Worm (Caenorhabditis elegans): ENCODE measurements around the gene srh-245.

srh-245 gene

DNA sequence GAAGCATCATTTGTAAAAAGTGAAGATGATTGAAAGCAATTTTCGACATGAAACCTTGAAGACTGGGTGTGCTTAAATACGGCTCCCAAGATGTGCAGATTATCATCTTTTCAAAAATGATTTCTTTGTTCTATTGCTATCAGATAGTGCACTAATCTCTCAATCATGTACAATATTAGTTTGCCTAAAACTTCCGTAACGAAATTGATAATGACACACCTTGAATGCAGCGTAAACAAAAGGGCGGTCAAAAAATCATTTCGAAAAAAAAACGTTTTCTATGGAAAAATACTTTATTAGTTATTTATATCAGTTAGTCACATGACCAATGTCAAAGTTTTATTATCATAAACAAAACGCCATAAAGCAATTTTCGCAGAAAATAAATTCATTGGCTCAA lies 32.8 kb downstream of the srh-245 start, which contains the start of gene F48G7.5:
F48G7.5 (minus strand) TSS at position 34 of the 400 bp plus-strand sequence.
- TF ChIP-seq nhr-23 (tag; optimal IDR thresholded peaks at IDR 0.05) (no peak), egl-5 (tag; optimal IDR thresholded peaks at IDR 0.05) (no peak), pha-4 (tag; optimal IDR thresholded peaks at IDR 0.05) (peak; percentile 36), elt-2 (tag; optimal IDR thresholded peaks at IDR 0.05) (peak; percentile 56), pqm-1 (tag; optimal IDR thresholded peaks at IDR 0.05) (peak; percentile 64)

DNA sequence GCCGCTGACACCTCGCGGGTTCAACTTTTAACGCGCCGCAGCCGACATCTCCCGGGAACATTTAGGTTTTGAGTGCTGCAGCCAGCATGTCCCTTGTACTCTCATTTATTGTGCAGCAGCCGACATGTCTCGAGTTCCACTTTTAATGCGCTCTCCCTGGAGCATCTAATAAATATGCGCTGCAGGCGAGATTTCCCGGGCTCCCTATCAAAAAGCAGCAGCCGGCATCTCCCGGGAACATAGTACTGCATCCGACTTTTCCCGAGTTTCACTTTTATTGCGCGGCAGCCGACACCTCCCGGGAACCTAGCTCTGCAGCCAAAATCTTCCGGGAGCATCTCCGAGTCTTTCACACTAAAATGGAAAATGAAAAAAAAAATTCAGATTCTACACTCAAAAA lies 34.7 kb downstream of the srh-245 start:
- TF ChIP-seq ceh-28 (tag; optimal IDR thresholded peaks at IDR 0.05) (no peak), pha-4 (tag; optimal IDR thresholded peaks at IDR 0.05) (no peak), lsy-12 (tag; optimal IDR thresholded peaks at IDR 0.05) (no peak), snpc-4 (tag; optimal IDR thresholded peaks at IDR 0.05) (no peak), elt-1 (tag; optimal IDR thresholded peaks at IDR 0.05) (no peak), nfya-1 (tag; optimal IDR thresholded peaks at IDR 0.05; ENCODE audit: insufficient read depth) (no peak), sea-2 (GFP tag; optimal IDR thresholded peaks at IDR 0.05) (no peak), nhr-25 (tag; optimal IDR thresholded peaks at IDR 0.05) (no peak), egl-5 (tag; optimal IDR thresholded peaks at IDR 0.05) (no peak), lin-39 (tag; optimal IDR thresholded peaks at IDR 0.05) (no peak), daf-12 (tag; optimal IDR thresholded peaks at IDR 0.05) (no peak), nhr-237 (tag; optimal IDR thresholded peaks at IDR 0.05) (no peak), ZK546.5 (tag; optimal IDR thresholded peaks at IDR 0.05) (no peak), aly-2 (tag; optimal IDR thresholded peaks at IDR 0.05) (no peak), elt-2 (tag; optimal IDR thresholded peaks at IDR 0.05) (no peak), nhr-12 (tag; optimal IDR thresholded peaks at IDR 0.05) (no peak), R02D3.7 (tag; optimal IDR thresholded peaks at IDR 0.05) (no peak), lin-15B (tag; optimal IDR thresholded peaks at IDR 0.05) (no peak)

DNA sequence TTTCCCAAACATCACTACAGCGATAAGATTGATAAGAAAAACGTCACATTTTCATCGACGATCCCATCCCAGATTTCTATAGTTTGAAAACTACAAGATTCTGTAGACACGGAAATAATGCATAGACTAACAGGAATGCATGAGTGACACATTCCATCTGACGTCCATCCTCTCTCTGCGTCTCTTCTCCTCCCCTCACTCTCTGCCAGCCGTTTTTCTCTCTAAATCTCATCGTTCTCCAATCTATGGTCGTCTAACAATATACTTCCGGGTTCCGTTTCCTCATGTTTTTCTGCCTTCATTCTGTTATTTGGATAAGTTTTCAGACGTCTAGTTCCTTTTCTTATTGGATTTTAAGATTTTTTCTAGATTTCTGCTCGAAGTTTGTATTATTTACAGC lies 36.7 kb downstream of the srh-245 start, which contains the start of gene F48G7.4:
F48G7.4 (plus strand) TSS at position 400 of the 400 bp plus-strand sequence.
- TF ChIP-seq jun-1 (tag; optimal IDR thresholded peaks at IDR 0.05) (peak; percentile 83), nhr-77 (tag; optimal IDR thresholded peaks at IDR 0.05) (no peak), nhr-43 (tag; optimal IDR thresholded peaks at IDR 0.05; ENCODE audit: poor library complexity, severe bottlenecking) (no peak), lin-39 (tag; optimal IDR thresholded peaks at IDR 0.05) (peak; percentile 23), elt-1 (tag; optimal IDR thresholded peaks at IDR 0.05) (peak; percentile 64), daf-12 (tag; optimal IDR thresholded peaks at IDR 0.05) (no peak), ztf-4 (tag; optimal IDR thresholded peaks at IDR 0.05) (no peak), sea-2 (GFP tag; optimal IDR thresholded peaks at IDR 0.05) (no peak), elt-2 (tag; optimal IDR thresholded peaks at IDR 0.05) (no peak), nhr-23 (tag; optimal IDR thresholded peaks at IDR 0.05) (peak; percentile 73), egl-27 (tag; optimal IDR thresholded peaks at IDR 0.05) (peak; percentile 51), ama-1 (optimal IDR thresholded peaks at IDR 0.05) (no peak), nhr-25 (tag; optimal IDR thresholded peaks at IDR 0.05) (peak; percentile 4), lin-15B (tag; optimal IDR thresholded peaks at IDR 0.05) (peak; percentile 66), tbx-2 (tag; optimal IDR thresholded peaks at IDR 0.05) (peak; percentile 57), pqm-1 (tag; optimal IDR thresholded peaks at IDR 0.05) (peak; percentile 44), ceh-28 (tag; optimal IDR thresholded peaks at IDR 0.05) (peak; percentile 74), nhr-12 (tag; optimal IDR thresholded peaks at IDR 0.05) (no peak), eor-1 (tag; optimal IDR thresholded peaks at IDR 0.05) (no peak), hmg-11 (tag; optimal IDR thresholded peaks at IDR 0.05) (peak; percentile 84), ceh-82 (tag; optimal IDR thresholded peaks at IDR 0.05) (no peak), nfya-1 (tag; optimal IDR thresholded peaks at IDR 0.05; ENCODE audit: insufficient read depth) (peak; percentile 70), mdl-1 (tag; optimal IDR thresholded peaks at IDR 0.05) (peak; percentile 22), nhr-11 (tag; optimal IDR thresholded peaks at IDR 0.05) (peak; percentile 58), ztf-11 (tag; optimal IDR thresholded peaks at IDR 0.05) (no peak), fkh-2 (tag; optimal IDR thresholded peaks at IDR 0.05) (no peak), unc-62 (GFP tag; optimal IDR thresholded peaks at IDR 0.05) (peak; percentile 94), R02D3.7 (tag; optimal IDR thresholded peaks at IDR 0.05) (peak; percentile 8), snpc-4 (tag; optimal IDR thresholded peaks at IDR 0.05) (peak; percentile 85), aly-2 (tag; optimal IDR thresholded peaks at IDR 0.05) (no peak)

DNA sequence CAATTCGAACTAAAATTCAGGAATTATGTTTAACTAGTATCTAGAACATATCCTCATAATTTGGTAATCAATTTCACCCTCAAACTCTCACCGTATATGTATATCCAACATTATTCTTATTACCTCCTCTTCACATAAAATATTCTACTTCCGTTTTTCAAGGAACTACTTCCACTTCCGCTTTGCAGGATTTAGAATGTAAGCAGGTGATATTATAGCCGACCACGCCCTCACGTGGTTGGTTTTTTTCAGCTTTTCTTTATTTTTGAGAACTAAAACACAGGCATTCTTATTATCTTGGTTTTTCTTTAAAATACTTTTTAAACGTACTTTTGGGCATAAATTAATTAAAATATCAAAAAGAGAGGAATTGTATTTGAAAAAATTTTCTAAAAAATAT lies 37.8 kb downstream of the srh-245 start:
- TF ChIP-seq tbx-2 (tag; optimal IDR thresholded peaks at IDR 0.05) (no peak), nhr-11 (tag; optimal IDR thresholded peaks at IDR 0.05) (peak; percentile 38), ceh-16 (tag; optimal IDR thresholded peaks at IDR 0.05) (no peak)

Data from whole organism, L3 larva.